Worm (Caenorhabditis elegans): ENCODE data around the gene K02D3.1.

K02D3.1 gene

ce11 chrX:13672622-13673021 lies 34.1 kb upstream of the K02D3.1 start:
- TF ChIP-seq snu-23 (GFP tag; optimal IDR thresholded peaks at IDR 0.05) (peak; percentile 55), efl-3 (GFP tag; optimal IDR thresholded peaks at IDR 0.05) (no peak), nhr-71 (tag; optimal IDR thresholded peaks at IDR 0.05) (peak; percentile 13), grh-1 (GFP tag; IDR thresholded peaks at IDR 0.05) (no peak), fkh-10 (GFP tag; optimal IDR thresholded peaks at IDR 0.05) (no peak), F16B12.6 (tag; optimal IDR thresholded peaks at IDR 0.05) (no peak), irx-1 (tag; optimal IDR thresholded peaks at IDR 0.05) (no peak), sox-4 (tag; optimal IDR thresholded peaks at IDR 0.05) (no peak), nhr-85 (tag) (peak; percentile 69), elt-2 (tag; optimal IDR thresholded peaks at IDR 0.05) (peak; percentile 24), unc-30 (tag; optimal IDR thresholded peaks at IDR 0.05) (no peak), dsc-1 (tag; optimal IDR thresholded peaks at IDR 0.05) (no peak), jun-1 (tag; optimal IDR thresholded peaks at IDR 0.05) (no peak), blmp-1 (tag; optimal IDR thresholded peaks at IDR 0.05) (peak; percentile 75), efl-1 (optimal IDR thresholded peaks at IDR 0.05) (no peak), efl-1 (GFP tag; optimal IDR thresholded peaks at IDR 0.05 in 1 of 2) (peak in 1 of 2 experiments; percentile 26), mep-1 (tag; optimal IDR thresholded peaks at IDR 0.05) (no peak), nhr-90 (tag; optimal IDR thresholded peaks at IDR 0.05; ENCODE audit: poor library complexity) (peak; percentile 26), elt-3 (tag; optimal IDR thresholded peaks at IDR 0.05) (peak in 2 of 6 experiments; percentile 4 to 63), pax-3 (tag; optimal IDR thresholded peaks at IDR 0.05) (no peak), nhr-19 (GFP tag; conservative IDR thresholded peaks at IDR 0.05) (no peak), lin-13 (GFP tag; optimal IDR thresholded peaks at IDR 0.05) (no peak), lsy-2 (tag; optimal IDR thresholded peaks at IDR 0.05) (peak in 1 of 2 experiments; percentile 27), lin-14 (GFP tag; optimal IDR thresholded peaks at IDR 0.05) (peak; percentile 65), lin-35 (GFP tag; optimal IDR thresholded peaks at IDR 0.05) (peak in 1 of 2 experiments; percentile 38), snpc-4 (tag; optimal IDR thresholded peaks at IDR 0.05) (no peak), egl-27 (tag; optimal IDR thresholded peaks at IDR 0.05) (no peak), hpl-2 (GFP tag; optimal IDR thresholded peaks at IDR 0.05) (no peak), nhr-20 (tag; optimal IDR thresholded peaks at IDR 0.05) (peak; percentile 15), ces-1 (GFP tag; optimal IDR thresholded peaks at IDR 0.05) (no peak), aly-2 (tag; optimal IDR thresholded peaks at IDR 0.05) (no peak), pag-3 (tag; optimal IDR thresholded peaks at IDR 0.05; ENCODE audit: borderline replicate concordance, insufficient read depth) (peak; percentile 63), lir-3 (tag; optimal IDR thresholded peaks at IDR 0.05; ENCODE audit: poor library complexity) (no peak), nhr-47 (tag; optimal IDR thresholded peaks at IDR 0.05) (no peak), nhr-76 (tag; optimal IDR thresholded peaks at IDR 0.05) (no peak), ceh-8 (GFP tag; optimal IDR thresholded peaks at IDR 0.05) (no peak)

- peak; percentile 36 for TF ChIP-seq snu-23 (GFP tag; optimal IDR thresholded peaks at IDR 0.05)
- TF ChIP-seq swsn-7 (tag; optimal IDR thresholded peaks at IDR 0.05), result peak; percentile 28
- TF ChIP-seq ztf-11 (tag; optimal IDR thresholded peaks at IDR 0.05), result peak in 1 of 2 experiments; percentile 16
- TF ChIP-seq ets-5 (GFP tag; IDR thresholded peaks at IDR 0.05), result no peak
- peak in 1 of 3 experiments; percentile 30 for TF ChIP-seq ceh-82 (tag; optimal IDR thresholded peaks at IDR 0.05)
- no peak for TF ChIP-seq sptf-1 (tag; optimal IDR thresholded peaks at IDR 0.05)
- no peak for TF ChIP-seq dsc-1 (tag; optimal IDR thresholded peaks at IDR 0.05)
- TF ChIP-seq dpl-1 (GFP tag; optimal IDR thresholded peaks at IDR 0.05), result no peak
- no peak for TF ChIP-seq lin-39 (tag; optimal IDR thresholded peaks at IDR 0.05)
- peak in 1 of 2 experiments; percentile 20 for TF ChIP-seq efl-1 (optimal IDR thresholded peaks at IDR 0.05)
- peak in 1 of 2 experiments; percentile 41 for TF ChIP-seq efl-1 (GFP tag; optimal IDR thresholded peaks at IDR 0.05 in 1 of 2)
- peak; percentile 1 for TF ChIP-seq skn-1 (tag; optimal IDR thresholded peaks at IDR 0.05)
- no peak for TF ChIP-seq C34B4.2 (tag; optimal IDR thresholded peaks at IDR 0.05)
- TF ChIP-seq blmp-1 (tag; optimal IDR thresholded peaks at IDR 0.05), result peak; percentile 59
- TF ChIP-seq hlh-4 (tag; optimal IDR thresholded peaks at IDR 0.05), result no peak
- peak; percentile 25 to 32 for TF ChIP-seq lsy-2 (tag; optimal IDR thresholded peaks at IDR 0.05)
- peak; percentile 17 for TF ChIP-seq nhr-47 (tag; optimal IDR thresholded peaks at IDR 0.05)
- TF ChIP-seq lin-35 (GFP tag; optimal IDR thresholded peaks at IDR 0.05), result peak in 1 of 2 experiments; percentile 27
- TF ChIP-seq nhr-20 (tag; optimal IDR thresholded peaks at IDR 0.05), result peak; percentile 43
- peak in 1 of 2 experiments; percentile 6 for TF ChIP-seq mdl-1 (tag; optimal IDR thresholded peaks at IDR 0.05)
- no peak for TF ChIP-seq lin-13 (GFP tag; optimal IDR thresholded peaks at IDR 0.05)
- no peak for TF ChIP-seq tlp-1 (tag; optimal IDR thresholded peaks at IDR 0.05)
- TF ChIP-seq pag-3 (tag; optimal IDR thresholded peaks at IDR 0.05; ENCODE audit: borderline replicate concordance, insufficient read depth), result no peak
- TF ChIP-seq nhr-90 (tag; optimal IDR thresholded peaks at IDR 0.05; ENCODE audit: poor library complexity), result peak; percentile 4
- no peak for TF ChIP-seq pqm-1 (tag; optimal IDR thresholded peaks at IDR 0.05)
- TF ChIP-seq nhr-77 (tag; optimal IDR thresholded peaks at IDR 0.05), result peak; percentile 34
- peak; percentile 45 for TF ChIP-seq mep-1 (tag; optimal IDR thresholded peaks at IDR 0.05)
- peak; percentile 77 for TF ChIP-seq lin-14 (GFP tag; optimal IDR thresholded peaks at IDR 0.05)
- TF ChIP-seq unc-30 (tag; optimal IDR thresholded peaks at IDR 0.05), result no peak
- TF ChIP-seq nhr-85 (tag), result peak; percentile 80
These were observed 31.3 kb upstream of the K02D3.1 start for ce11 chrX:13675444-13675843.

All from whole organism, L1 larva.